Fruit fly (Drosophila melanogaster) whole organism, embryonic: ENCODE results near the gene Ucp4A.

Experiments used
- ATbp ChIP-seq: fragments of 200-800 bp; sonication (Bioruptor generic); optimal IDR thresholded peaks from 2 replicates; lab custom pipeline; 2017; ENCODE audit warnings: missing biosample characterization, mild to moderate bottlenecking, missing genetic modification characterization, missing genetic modification reagents
- Atf-2 ChIP-seq: fragments of 200-800 bp; sonication (Bioruptor generic); optimal IDR thresholded peaks from 2 replicates; lab custom pipeline; 2016; ENCODE audit warnings: missing biosample characterization, missing genetic modification characterization
- CG10267 ChIP-seq: fragments of 200-800 bp; sonication (Bioruptor generic); optimal IDR thresholded peaks from 2 replicates; lab custom pipeline; 2018; ENCODE audit warnings: missing biosample characterization, mild to moderate bottlenecking, missing genetic modification characterization, moderate library complexity
- CG11504 ChIP-seq: fragments of 200-800 bp; sonication (Bioruptor generic); optimal IDR thresholded peaks from 3 replicates; lab custom pipeline; 2019; ENCODE audit warnings: missing biosample characterization, mild to moderate bottlenecking, missing genetic modification characterization, moderate library complexity
- CG12071 ChIP-seq: fragments of 200-800 bp; sonication (Bioruptor generic); optimal IDR thresholded peaks from 3 replicates; lab custom pipeline; 2018; ENCODE audit warnings: missing biosample characterization, mild to moderate bottlenecking, missing genetic modification characterization
- CG12104 ChIP-seq: fragments of 200-800 bp; sonication (Bioruptor generic); optimal IDR thresholded peaks from 3 replicates; lab custom pipeline; 2016; ENCODE audit warnings: missing biosample characterization, missing genetic modification characterization
- CG12219 ChIP-seq: fragments of 200-800 bp; sonication (Bioruptor generic); optimal IDR thresholded peaks from 3 replicates; lab custom pipeline; 2018; ENCODE audit warnings: missing biosample characterization, mild to moderate bottlenecking, missing genetic modification characterization
- CG13775 ChIP-seq: fragments of 200-800 bp; sonication (Bioruptor generic); optimal IDR thresholded peaks from 3 replicates; lab custom pipeline; 2017; ENCODE audit warnings: missing biosample characterization, mild to moderate bottlenecking, missing genetic modification characterization
- CG15011 ChIP-seq: fragments of 200-800 bp; sonication (Bioruptor generic); optimal IDR thresholded peaks from 3 replicates; lab custom pipeline; 2018; ENCODE audit warnings: missing biosample characterization, mild to moderate bottlenecking, missing genetic modification characterization
- CG15479 ChIP-seq: fragments of 200-800 bp; sonication (Bioruptor generic); optimal IDR thresholded peaks from 3 replicates; lab custom pipeline; 2019; ENCODE audit warnings: missing biosample characterization, mild to moderate bottlenecking, missing genetic modification characterization, moderate library complexity
- CG1603 ChIP-seq: fragments of 200-800 bp; sonication (Bioruptor generic); optimal IDR thresholded peaks from 2 replicates; lab custom pipeline; 2019; ENCODE audit warnings: missing biosample characterization, mild to moderate bottlenecking, missing genetic modification characterization, moderate library complexity
- CG16813 ChIP-seq: fragments of 200-800 bp; sonication (Bioruptor generic); IDR thresholded peaks from 3 replicates; pipeline ENCODE4 v1.3.6; 2022; ENCODE audit warnings: missing biosample characterization, missing genetic modification characterization; ENCODE audit not compliant: partially characterized antibody
- CG16815 ChIP-seq: fragments of 200-800 bp; sonication (Bioruptor generic); optimal IDR thresholded peaks from 3 replicates; lab custom pipeline; 2017; ENCODE audit warnings: missing biosample characterization, mild to moderate bottlenecking, missing genetic modification characterization
- CG17359 ChIP-seq: fragments of 200-800 bp; sonication (Bioruptor generic); optimal IDR thresholded peaks from 3 replicates; lab custom pipeline; 2018; ENCODE audit warnings: missing biosample characterization, mild to moderate bottlenecking, missing genetic modification characterization, moderate library complexity
- CG2120 ChIP-seq: fragments of 200-800 bp; sonication (Bioruptor generic); optimal IDR thresholded peaks from 3 replicates; lab custom pipeline; 2016; ENCODE audit warnings: missing biosample characterization, missing genetic modification characterization
- CG2712 ChIP-seq: fragments of 200-800 bp; optimal IDR thresholded peaks from 3 replicates; lab custom pipeline; 2019; ENCODE audit warnings: missing biosample characterization, mild to moderate bottlenecking, missing genetic modification characterization, moderate library complexity
- CG34422 ChIP-seq: fragments of 200-800 bp; sonication (Bioruptor generic); IDR thresholded peaks from 3 replicates; pipeline ENCODE4 v1.3.6; 2022; ENCODE audit warnings: missing biosample characterization, missing genetic modification characterization
- CG3726 ChIP-seq: fragments of 200-800 bp; sonication (Bioruptor generic); IDR thresholded peaks from 3 replicates; pipeline ENCODE4, ENCODE4 v1.3.6; 2022; ENCODE audit warnings: missing biosample characterization, missing genetic modification characterization
- CG4360 ChIP-seq: fragments of 200-800 bp; sonication (Bioruptor generic); IDR thresholded peaks from 2 replicates; pipeline ENCODE4 v1.3.6; 2022; ENCODE audit warnings: missing biosample characterization, missing genetic modification characterization
- CG5245 ChIP-seq: fragments of 200-800 bp; sonication (Bioruptor generic); optimal IDR thresholded peaks from 3 replicates; lab custom pipeline; 2016; ENCODE audit warnings: missing biosample characterization, missing genetic modification characterization
- CG6813 ChIP-seq: fragments of 200-800 bp; sonication (Bioruptor generic); optimal IDR thresholded peaks from 2 replicates; lab custom pipeline; 2017; ENCODE audit warnings: missing biosample characterization, missing genetic modification characterization, mild to moderate bottlenecking, moderate library complexity, missing genetic modification reagents
- CG7839 ChIP-seq: fragments of 200-800 bp; sonication (Bioruptor generic); optimal IDR thresholded peaks from 3 replicates; lab custom pipeline; 2018; ENCODE audit warnings: missing biosample characterization, mild to moderate bottlenecking, missing genetic modification characterization, moderate library complexity
- CG7928 ChIP-seq: fragments of 200-800 bp; sonication (Bioruptor generic); optimal IDR thresholded peaks from 2 replicates; lab custom pipeline; 2017; ENCODE audit warnings: missing biosample characterization, mild to moderate bottlenecking, missing genetic modification characterization
- CoRest ChIP-seq: fragments of 200-800 bp; sonication (Bioruptor generic); optimal IDR thresholded peaks from 3 replicates; lab custom pipeline; 2018; ENCODE audit warnings: missing biosample characterization, mild to moderate bottlenecking, missing genetic modification characterization, moderate library complexity
- Dip3 ChIP-seq: fragments of 200-800 bp; sonication (Bioruptor generic); optimal IDR thresholded peaks from 3 replicates; lab custom pipeline; 2016; ENCODE audit warnings: missing biosample characterization, missing genetic modification characterization
- Eip74EF ChIP-seq, 2 experiments: fragments of 200-800 bp in 1 of 2; fragments of >200 bp in 1 of 2; sonication (Bioruptor generic) in 1 of 2; optimal IDR thresholded peaks; 2 replicates each; lab custom pipeline; 2017 to 2019; ENCODE audit warnings: missing biosample characterization in 2 of 2, missing genetic modification characterization in 2 of 2, mild to moderate bottlenecking in 1 of 2, moderate library complexity in 1 of 2
- Ets65A ChIP-seq: fragments of 200-800 bp; sonication (Bioruptor generic); peaks from one replicate; lab custom pipeline; 2016; ENCODE audit warnings: missing biosample characterization, missing genetic modification characterization
- GATAe ChIP-seq: fragments of 200-800 bp; sonication (Bioruptor generic); conservative IDR thresholded peaks from 2 replicates; pipeline ENCODE4 v1.3.6; 2022; ENCODE audit warnings: missing biosample characterization, missing genetic modification characterization
- Hr51 ChIP-seq, 2 experiments: fragments of 200-800 bp; sonication (Bioruptor generic); optimal IDR thresholded peaks; 2 replicates in 1 of 2; 3 replicates in 1 of 2; lab custom pipeline; 2016 to 2018; ENCODE audit warnings: missing biosample characterization in 2 of 2, missing genetic modification characterization in 2 of 2, mild to moderate bottlenecking in 1 of 2, moderate library complexity in 1 of 2
- Hr78 ChIP-seq, 2 experiments: fragments of 200-800 bp in 1 of 2; fragments of >200 bp in 1 of 2; sonication (Bioruptor generic) in 1 of 2; optimal IDR thresholded peaks; 2 replicates each; lab custom pipeline; 2017 to 2019; ENCODE audit warnings: missing biosample characterization in 2 of 2, missing genetic modification characterization in 2 of 2, mild to moderate bottlenecking in 1 of 2, moderate library complexity in 1 of 2
- Lhr ChIP-seq: fragments of 200-800 bp; sonication (Bioruptor generic); optimal IDR thresholded peaks from 3 replicates; lab custom pipeline; 2017; ENCODE audit warnings: mild to moderate bottlenecking, missing biosample characterization, missing genetic modification reagents, missing genetic modification characterization
- Oaz ChIP-seq: fragments of 200-800 bp; sonication (Bioruptor generic); IDR thresholded peaks from 2 replicates; pipeline ENCODE4 v1.3.6; 2022; ENCODE audit warnings: missing biosample characterization, missing genetic modification characterization
- Oli ChIP-seq: fragments of 200-800 bp; sonication (Bioruptor generic); optimal IDR thresholded peaks from 2 replicates; lab custom pipeline; 2018; ENCODE audit warnings: missing biosample characterization, mild to moderate bottlenecking, missing genetic modification characterization, moderate library complexity
- Ravus ChIP-seq: fragments of 200-800 bp; sonication (Bioruptor generic); IDR thresholded peaks from 2 replicates; pipeline ENCODE4 v1.3.6; 2022; ENCODE audit warnings: missing biosample characterization, missing genetic modification characterization
- Taf1 ChIP-seq: fragments of 200-800 bp; sonication (Bioruptor generic); IDR thresholded peaks from 2 replicates; pipeline ENCODE4 v1.3.6; 2022; ENCODE audit warnings: missing biosample characterization, missing genetic modification characterization
- bbx ChIP-seq: fragments of 200-800 bp; sonication (Bioruptor generic); IDR thresholded peaks from 2 replicates; pipeline ENCODE4 v1.3.6; 2022; ENCODE audit warnings: missing biosample characterization, missing genetic modification characterization; ENCODE audit not compliant: partially characterized antibody
- crc ChIP-seq: fragments of 200-800 bp; sonication (Bioruptor generic); optimal IDR thresholded peaks from 2 replicates; lab custom pipeline; 2016; ENCODE audit warnings: missing biosample characterization, missing genetic modification characterization
- danr ChIP-seq: fragments of 200-800 bp; sonication (Bioruptor generic); IDR thresholded peaks from 2 replicates; pipeline ENCODE4 v1.3.6; 2022; ENCODE audit warnings: missing biosample characterization, missing genetic modification characterization
- dpn ChIP-seq, 2 experiments: fragments of 200-800 bp; sonication (Bioruptor generic); optimal IDR thresholded peaks; 3 replicates each; lab custom pipeline; 2016; ENCODE audit warnings: missing biosample characterization in 2 of 2, missing genetic modification characterization in 2 of 2
- exex ChIP-seq: fragments of 200-800 bp; sonication (Bioruptor generic); optimal IDR thresholded peaks from 4 replicates; lab custom pipeline; 2018; ENCODE audit warnings: missing biosample characterization, mild to moderate bottlenecking, missing genetic modification characterization, moderate library complexity
- eyg ChIP-seq: fragments of 200-800 bp; sonication (Bioruptor generic); optimal IDR thresholded peaks from 3 replicates; lab custom pipeline; 2016; ENCODE audit warnings: missing biosample characterization, missing genetic modification characterization
- her ChIP-seq: fragments of 200-800 bp; sonication (Bioruptor generic); optimal IDR thresholded peaks from 2 replicates; lab custom pipeline; 2016; ENCODE audit warnings: missing biosample characterization, missing genetic modification characterization
- kah ChIP-seq: fragments of 200-800 bp; sonication (Bioruptor generic); optimal IDR thresholded peaks from 2 replicates; lab custom pipeline; 2018; ENCODE audit warnings: missing biosample characterization, mild to moderate bottlenecking, missing genetic modification characterization
- lbe ChIP-seq: fragments of 200-800 bp; sonication (Bioruptor generic); optimal IDR thresholded peaks from 2 replicates; lab custom pipeline; 2016; ENCODE audit warnings: missing biosample characterization, mild to moderate bottlenecking, missing genetic modification characterization
- lola ChIP-seq, 3 experiments: fragments of >200 bp in 2 of 3; fragments of 200-800 bp in 1 of 3; sonication (Bioruptor generic) in 1 of 3; optimal IDR thresholded peaks; 2 replicates each; lab custom pipeline; 2017 to 2019; ENCODE audit warnings: missing biosample characterization in 3 of 3, missing genetic modification characterization in 3 of 3, mild to moderate bottlenecking in 1 of 3, moderate library complexity in 1 of 3
- pho ChIP-seq: fragments of 200-800 bp; sonication (Bioruptor generic); optimal IDR thresholded peaks from 2 replicates; lab custom pipeline; 2016; ENCODE audit warnings: missing biosample characterization, missing genetic modification characterization
- sens ChIP-seq: fragments of 200-800 bp; sonication (Bioruptor generic); peaks from one replicate; lab custom pipeline; 2016; ENCODE audit warnings: missing biosample characterization, missing genetic modification characterization
- slbo ChIP-seq: fragments of 200-800 bp; sonication (Bioruptor generic); IDR thresholded peaks from 2 replicates; pipeline ENCODE4 v1.3.6; 2022; ENCODE audit warnings: missing biosample characterization, missing genetic modification characterization
- vnd ChIP-seq: fragments of 200-800 bp; sonication (Bioruptor generic); IDR thresholded peaks from 3 replicates; pipeline ENCODE4 v1.3.6; 2022; ENCODE audit warnings: missing biosample characterization, missing genetic modification characterization; ENCODE audit not compliant: partially characterized antibody
- zen ChIP-seq: fragments of 200-800 bp; sonication (Bioruptor generic); optimal IDR thresholded peaks from 3 replicates; lab custom pipeline; 2018; ENCODE audit warnings: missing biosample characterization, mild to moderate bottlenecking, missing genetic modification characterization, moderate library complexity

Ucp4A gene

dm6 chrX:17830211-17830616 lies 14.5 kb upstream of the Ucp4A start (continued):
- peak in 1 of 2 experiments; percentile 14 for TF ChIP-seq dpn (GFP tag; optimal IDR thresholded peaks at IDR 0.05; lab: Kevin White, UChicago)
- no peak for TF ChIP-seq CG12219 (GFP tag; lab: Kevin White, UChicago)
- no peak for TF ChIP-seq Hr78 (GFP tag; optimal IDR thresholded peaks at IDR 0.05; lab: Kevin White, UChicago)
- TF ChIP-seq CG10267 (tag; lab: Kevin White, UChicago): peak; percentile 38
- TF ChIP-seq slbo (GFP tag; lab: Robert Waterston, UW): no peak
- TF ChIP-seq Oli (tag; lab: Kevin White, UChicago): peak; percentile 15
- peak in 1 of 2 experiments; percentile 13 for TF ChIP-seq Hr51 (GFP tag; optimal IDR thresholded peaks at IDR 0.05; lab: Kevin White, UChicago)
- TF ChIP-seq CG5245: no peak
- peak in 1 of 3 experiments; percentile 75 for TF ChIP-seq lola (GFP tag; optimal IDR thresholded peaks at IDR 0.05; lab: Kevin White, UChicago)
- peak; percentile 88 for TF ChIP-seq sens (GFP tag; lab: Kevin White, UChicago)
- peak; percentile 55 for TF ChIP-seq Ets65A (GFP tag; lab: Kevin White, UChicago)
- no peak for TF ChIP-seq danr (GFP tag; lab: Robert Waterston, UW)
- TF ChIP-seq CG4360 (GFP tag; lab: Robert Waterston, UW): peak; percentile 66
- TF ChIP-seq CG16813: no peak
- peak; percentile 13 for TF ChIP-seq CG2120 (GFP tag; lab: Kevin White, UChicago)
- no peak for TF ChIP-seq bbx (GFP tag; lab: Robert Waterston, UW)
- peak; percentile 33 for TF ChIP-seq CG15011
- peak; percentile 2 for TF ChIP-seq CG7839 (tag; lab: Kevin White, UChicago)
- TF ChIP-seq Dip3: no peak
- TF ChIP-seq zen (tag; lab: Kevin White, UChicago): peak; percentile 10
- no peak for TF ChIP-seq her (GFP tag; lab: Kevin White, UChicago)
- peak; percentile 12 for TF ChIP-seq CG16815 (GFP tag; lab: Kevin White, UChicago)
- no peak for TF ChIP-seq CG34422 (GFP tag; lab: Robert Waterston, UW)
- TF ChIP-seq CG17359 (tag; lab: Kevin White, UChicago): peak; percentile 17
- TF ChIP-seq eyg (GFP tag; lab: Kevin White, UChicago): no peak
- peak; percentile 61 for TF ChIP-seq CG15479 (GFP tag; lab: Kevin White, UChicago)
- TF ChIP-seq CG1603: no peak
- no peak for TF ChIP-seq Taf1 (GFP tag; lab: Robert Waterston, UW)
- TF ChIP-seq CG7928 (GFP tag; lab: Kevin White, UChicago): no peak
- peak; percentile 28 for TF ChIP-seq CoRest
- no peak for TF ChIP-seq GATAe (GFP tag; lab: Robert Waterston, UW)
- TF ChIP-seq CG2712 (tag; lab: Kevin White, UChicago): peak; percentile 45
- no peak for TF ChIP-seq CG12104
- TF ChIP-seq CG3726 (GFP tag; lab: Robert Waterston, UW): no peak
- TF ChIP-seq vnd (GFP tag; lab: Robert Waterston, UW): no peak
- peak; percentile 25 for TF ChIP-seq kah (GFP tag; lab: Kevin White, UChicago)
- no peak for TF ChIP-seq pho
- no peak for TF ChIP-seq Lhr (GFP tag; lab: Kevin White, UChicago)
- TF ChIP-seq ATbp (GFP tag; lab: Kevin White, UChicago): peak; percentile 8
- TF ChIP-seq Eip74EF (GFP tag; optimal IDR thresholded peaks at IDR 0.05; lab: Kevin White, UChicago): no peak
- TF ChIP-seq CG12071 (GFP tag; lab: Kevin White, UChicago): no peak
- TF ChIP-seq CG13775 (GFP tag; lab: Kevin White, UChicago): peak; percentile 43
- TF ChIP-seq lbe (GFP tag; lab: Kevin White, UChicago): no peak
- TF ChIP-seq CG6813 (GFP tag; lab: Kevin White, UChicago): peak; percentile 35
- TF ChIP-seq crc (GFP tag; lab: Kevin White, UChicago): no peak
- no peak for TF ChIP-seq Atf-2 (GFP tag; lab: Kevin White, UChicago)
- TF ChIP-seq Ravus (GFP tag; lab: Robert Waterston, UW): no peak
- TF ChIP-seq Oaz: no peak
- TF ChIP-seq exex (tag; lab: Kevin White, UChicago): no peak
- TF ChIP-seq CG11504 (tag; lab: Kevin White, UChicago): peak; percentile 23
- TF ChIP-seq, all 482 proteins: peak for 77
